Fruit fly (Drosophila melanogaster): ENCODE results near the gene CG12729.

Gene CG12729

DNA sequence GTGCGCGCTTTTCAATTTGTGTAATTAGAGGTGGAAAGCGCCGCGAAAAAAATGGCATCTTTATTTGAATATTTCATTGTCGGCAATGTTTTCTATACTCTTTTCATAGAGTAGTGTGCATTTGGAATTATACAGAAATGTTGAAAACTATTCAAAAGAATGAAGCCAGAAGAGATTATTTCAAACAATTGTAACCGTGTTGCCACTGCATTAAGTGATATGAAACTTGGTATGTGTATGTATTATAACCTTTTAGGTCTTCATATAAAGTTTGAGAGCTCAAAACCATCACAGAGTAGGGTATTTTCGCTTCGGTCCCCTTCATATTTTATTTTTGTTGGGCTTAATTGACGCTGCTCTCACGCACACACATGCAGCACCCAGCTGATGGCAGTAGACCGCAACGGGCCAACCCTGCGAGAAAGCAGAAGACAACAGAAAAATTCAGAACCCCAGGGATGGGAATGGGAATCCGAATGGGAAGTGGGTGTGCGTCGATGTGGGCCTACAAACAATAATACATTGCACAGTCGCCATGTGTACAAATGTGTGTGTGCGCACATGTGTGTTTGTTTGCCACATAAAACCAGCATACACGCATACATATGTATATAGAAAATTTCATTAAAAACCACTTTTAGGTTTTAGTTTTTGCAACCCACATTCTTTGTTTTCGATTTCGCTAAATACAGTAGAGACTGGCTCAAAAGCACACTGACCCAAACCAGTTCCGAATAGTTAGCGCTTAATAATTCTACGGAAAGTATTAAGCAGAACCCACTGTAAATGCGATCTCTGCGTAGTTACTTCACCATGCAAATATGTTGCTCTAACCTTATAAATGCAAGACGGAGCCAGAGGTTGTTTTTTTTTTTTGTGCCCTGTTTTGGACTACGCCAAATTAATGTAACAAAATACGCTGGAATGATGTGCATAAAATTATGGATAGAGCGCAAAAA, 49.7 kb downstream of the CG12729 start (continued):
- no peak for TF ChIP-seq CG17568 (GFP tag; optimal IDR thresholded peaks at IDR 0.05)
- no peak for TF ChIP-seq grn (GFP tag; optimal IDR thresholded peaks at IDR 0.05)
- TF ChIP-seq dmrt11E (tag; optimal IDR thresholded peaks at IDR 0.05), result peak; percentile 43
- TF ChIP-seq Atf3 (GFP tag; optimal IDR thresholded peaks at IDR 0.05), result no peak
- TF ChIP-seq prd (optimal IDR thresholded peaks at IDR 0.05), result no peak
- TF ChIP-seq prd (GFP tag; IDR thresholded peaks at IDR 0.05), result no peak
- TF ChIP-seq vvl (GFP tag; IDR thresholded peaks at IDR 0.05), result 0 out of 2 replicates have a peak, but pooled peaks have one; percentile 20
- no peak for TF ChIP-seq Ravus (GFP tag; IDR thresholded peaks at IDR 0.05)
- no peak for TF ChIP-seq unpg (GFP tag; optimal IDR thresholded peaks at IDR 0.05)
- TF ChIP-seq dpn (GFP tag; optimal IDR thresholded peaks at IDR 0.05), result peak in 1 of 2 experiments; percentile 1
- peak; percentile 46 for TF ChIP-seq Oli (tag; optimal IDR thresholded peaks at IDR 0.05)
- TF ChIP-seq D19A (tag; optimal IDR thresholded peaks at IDR 0.05), result peak; percentile 98
- no peak; the same call in 1 of the 2 replicates for TF ChIP-seq ranshi (GFP tag; IDR thresholded peaks at IDR 0.05)
- no peak for TF ChIP-seq Hr3 (GFP tag; optimal IDR thresholded peaks at IDR 0.05)
- TF ChIP-seq Hr51 (GFP tag; optimal IDR thresholded peaks at IDR 0.05), result no peak
- TF ChIP-seq CG13775 (GFP tag; optimal IDR thresholded peaks at IDR 0.05), result no peak
- TF ChIP-seq crp (GFP tag; optimal IDR thresholded peaks at IDR 0.05), result peak in 1 of 2 experiments; percentile 32
- peak; percentile 60 for TF ChIP-seq row (GFP tag; IDR thresholded peaks at IDR 0.05)
- no peak for TF ChIP-seq CG8388 (GFP tag; optimal IDR thresholded peaks at IDR 0.05)
- TF ChIP-seq CG2199 (GFP tag; IDR thresholded peaks at IDR 0.05), result peak; percentile 26; the same call in 1 of the 3 replicates
- peak; percentile 15 for TF ChIP-seq repo (GFP tag; optimal IDR thresholded peaks at IDR 0.05)
- TF ChIP-seq CG12659 (GFP tag; optimal IDR thresholded peaks at IDR 0.05), result no peak
- TF ChIP-seq pros (GFP tag; optimal IDR thresholded peaks at IDR 0.05), result peak; percentile 84
- TF ChIP-seq wdn (GFP tag; IDR thresholded peaks at IDR 0.05), result peak; percentile 43; the same call in 1 of the 2 replicates
- TF ChIP-seq CG17328 (GFP tag; IDR thresholded peaks at IDR 0.05), result 0 out of 2 replicates have a peak, but pooled peaks have one; percentile 14
- peak; percentile 68 for TF ChIP-seq cg (GFP tag; optimal IDR thresholded peaks at IDR 0.05)
- no peak for TF ChIP-seq Rfx (GFP tag; IDR thresholded peaks at IDR 0.05)
- TF ChIP-seq CG17829 (tag; optimal IDR thresholded peaks at IDR 0.05), result peak; percentile 2
- peak; percentile 30 for TF ChIP-seq CG10979 (tag; optimal IDR thresholded peaks at IDR 0.05)
- no peak for TF ChIP-seq Sin3A (optimal IDR thresholded peaks at IDR 0.05)
- no peak for TF ChIP-seq CG43689 (GFP tag; IDR thresholded peaks at IDR 0.05)
- TF ChIP-seq Nf-YA (GFP tag; IDR thresholded peaks at IDR 0.05), result no peak
